Fruit fly (Drosophila melanogaster) Kc167 (cell line): ENCODE data around the gene eIF4A.

ENCODE experiments used
- Myc ChIP-seq: fragments of >200 bp; optimal IDR thresholded peaks from 2 replicates; lab custom pipeline; 2017; ENCODE audit warnings: missing external identifiers
- insv ChIP-seq: fragments of >200 bp; optimal IDR thresholded peaks from 3 replicates; lab custom pipeline; 2018; ENCODE audit warnings: missing external identifiers
- psq ChIP-seq: fragments of >200 bp; optimal IDR thresholded peaks from 2 replicates; lab custom pipeline; 2017; ENCODE audit warnings: missing external identifiers
- ttk ChIP-seq: sonication (Bioruptor generic); optimal IDR thresholded peaks from 2 replicates; lab custom pipeline; 2017; ENCODE audit warnings: missing external identifiers

DNA sequence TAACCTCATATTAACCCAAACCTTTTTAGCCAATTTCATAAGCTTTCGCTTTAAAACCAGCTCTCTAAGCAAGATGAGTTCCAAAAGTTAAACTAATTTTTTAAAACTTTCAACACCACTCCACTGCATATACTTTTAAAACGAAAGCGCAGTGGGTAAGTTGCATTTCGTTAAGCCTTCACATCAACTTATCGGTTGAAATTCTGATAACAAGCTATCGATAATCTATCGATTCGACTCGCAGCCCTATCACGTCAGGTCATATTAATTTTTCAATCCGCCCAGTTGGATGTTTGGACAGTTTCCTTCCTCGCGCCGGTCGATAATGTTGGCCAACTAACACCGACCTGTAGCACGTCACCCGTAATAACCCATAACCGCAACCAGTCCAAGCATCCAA, 4.5 kb downstream of the eIF4A start, which contains the start of gene ifc:
- TF ChIP-seq ttk (lab: Kevin White, UChicago) (no peak), psq (lab: Kevin White, UChicago) (no peak), insv (no peak), Myc (no peak)
